Worm (Caenorhabditis elegans): ENCODE results near the gene C35A5.6.

ce11 chrV:10539114-10539513 lies 30.2 kb downstream of the C35A5.6 start, which contains the start of gene F25D1.8:
- TF ChIP-seq egl-43 (GFP tag; IDR thresholded peaks at IDR 0.05) (no peak), pqm-1 (tag; optimal IDR thresholded peaks at IDR 0.05) (no peak), nhr-11 (tag; optimal IDR thresholded peaks at IDR 0.05) (no peak), ZK337.2 (GFP tag; IDR thresholded peaks at IDR 0.05) (no peak), ama-1 (optimal IDR thresholded peaks at IDR 0.05) (no peak), lin-39 (tag; optimal IDR thresholded peaks at IDR 0.05) (no peak), F37D6.2 (tag; optimal IDR thresholded peaks at IDR 0.05) (no peak), skn-1 (tag; optimal IDR thresholded peaks at IDR 0.05) (no peak), ztf-11 (tag; optimal IDR thresholded peaks at IDR 0.05) (no peak), unc-62 (GFP tag; optimal IDR thresholded peaks at IDR 0.05 in 1 of 2) (no peak), unc-62 (tag; optimal IDR thresholded peaks at IDR 0.05) (no peak), lir-3 (tag; optimal IDR thresholded peaks at IDR 0.05) (no peak), Y5F2A.4 (GFP tag; optimal IDR thresholded peaks at IDR 0.05) (no peak)
